Fruit fly (Drosophila melanogaster) whole organism, embryonic: ENCODE measurements around the gene enc.

Experiments
- Atf-2 ChIP-seq: fragments of 200-800 bp; sonication (Bioruptor generic); optimal IDR thresholded peaks from 2 replicates; lab custom pipeline; 2016; ENCODE audit warnings: missing biosample characterization, missing genetic modification characterization
- BtbVII ChIP-seq: fragments of 200-800 bp; sonication (Bioruptor generic); optimal IDR thresholded peaks from 3 replicates; lab custom pipeline; 2017; ENCODE audit warnings: missing biosample characterization, mild to moderate bottlenecking, missing genetic modification characterization
- CG10274 ChIP-seq: fragments of 200-800 bp; sonication (Bioruptor generic); optimal IDR thresholded peaks from 3 replicates; lab custom pipeline; 2017; ENCODE audit warnings: missing biosample characterization, mild to moderate bottlenecking, missing genetic modification characterization
- CG10462 ChIP-seq: fragments of 200-800 bp; sonication (Bioruptor generic); optimal IDR thresholded peaks from 2 replicates; lab custom pipeline; 2016; ENCODE audit warnings: missing biosample characterization, missing genetic modification characterization
- CG12071 ChIP-seq: fragments of 200-800 bp; sonication (Bioruptor generic); optimal IDR thresholded peaks from 3 replicates; lab custom pipeline; 2018; ENCODE audit warnings: missing biosample characterization, mild to moderate bottlenecking, missing genetic modification characterization
- CG12769 ChIP-seq: fragments of 200-800 bp; sonication (Bioruptor generic); optimal IDR thresholded peaks from 2 replicates; lab custom pipeline; 2019; ENCODE audit warnings: missing biosample characterization, mild to moderate bottlenecking, missing genetic modification characterization, moderate library complexity
- CG14014 ChIP-seq: fragments of 200-800 bp; sonication (Bioruptor generic); IDR thresholded peaks from 2 replicates; pipeline ENCODE4 v1.3.6; 2022; ENCODE audit warnings: missing biosample characterization, missing genetic modification characterization
- CG17802 ChIP-seq: fragments of 200-800 bp; sonication (Bioruptor generic); optimal IDR thresholded peaks from 2 replicates; lab custom pipeline; 2018; ENCODE audit warnings: missing biosample characterization, mild to moderate bottlenecking, missing genetic modification characterization, moderate library complexity
- CG17912 ChIP-seq: fragments of 200-800 bp; sonication (Bioruptor generic); optimal IDR thresholded peaks from 2 replicates; lab custom pipeline; 2018; ENCODE audit warnings: missing biosample characterization, mild to moderate bottlenecking, missing genetic modification characterization
- CG2202 ChIP-seq: fragments of 200-800 bp; sonication (Bioruptor generic); optimal IDR thresholded peaks from 2 replicates; lab custom pipeline; 2018; ENCODE audit warnings: missing biosample characterization, mild to moderate bottlenecking, missing genetic modification characterization
- CG3065 ChIP-seq: fragments of 200-800 bp; sonication (Bioruptor generic); optimal IDR thresholded peaks from 2 replicates; lab custom pipeline; 2016; ENCODE audit warnings: missing biosample characterization, missing genetic modification characterization
- CG32767 ChIP-seq: fragments of 200-800 bp; sonication (Bioruptor generic); IDR thresholded peaks from 2 replicates; pipeline ENCODE4 v1.3.6; 2022; ENCODE audit warnings: missing biosample characterization, missing genetic modification characterization
- CG32772 ChIP-seq: fragments of 200-800 bp; sonication (Bioruptor generic); IDR thresholded peaks from 2 replicates; pipeline ENCODE4 v1.3.6; 2022; ENCODE audit warnings: missing biosample characterization, missing genetic modification characterization
- CG3847 ChIP-seq: fragments of 200-800 bp; sonication (Bioruptor generic); IDR thresholded peaks from 2 replicates; pipeline ENCODE4 v1.3.6; 2022; ENCODE audit warnings: missing biosample characterization, missing genetic modification characterization
- CG42726 ChIP-seq: fragments of 200-800 bp; sonication (Bioruptor generic); IDR thresholded peaks from 2 replicates; pipeline ENCODE4 v1.3.6; 2022; ENCODE audit warnings: missing biosample characterization, missing genetic modification characterization; ENCODE audit not compliant: partially characterized antibody
- CG43689 ChIP-seq: fragments of 200-800 bp; sonication (Bioruptor generic); IDR thresholded peaks from 2 replicates; pipeline ENCODE4 v1.3.6; 2022; ENCODE audit warnings: missing biosample characterization, missing genetic modification characterization
- CG7372 ChIP-seq: fragments of 200-800 bp; sonication (Bioruptor generic); IDR thresholded peaks from 2 replicates; pipeline ENCODE4 v1.3.6; 2022; ENCODE audit warnings: missing biosample characterization, missing genetic modification characterization
- CG8089 ChIP-seq: fragments of 200-800 bp; sonication (Bioruptor generic); optimal IDR thresholded peaks from 3 replicates; lab custom pipeline; 2016; ENCODE audit warnings: missing biosample characterization, missing genetic modification characterization
- CG8281 ChIP-seq: fragments of 200-800 bp; sonication (Bioruptor generic); optimal IDR thresholded peaks from 2 replicates; lab custom pipeline; 2018; ENCODE audit warnings: missing biosample characterization, mild to moderate bottlenecking, missing genetic modification characterization, moderate library complexity
- CG8765 ChIP-seq: fragments of 200-800 bp; sonication (Bioruptor generic); IDR thresholded peaks from 2 replicates; pipeline ENCODE4 v1.3.6; 2022; ENCODE audit warnings: missing biosample characterization, missing genetic modification characterization
- Dll ChIP-seq: fragments of 200-800 bp; sonication (Bioruptor generic); IDR thresholded peaks from 4 replicates; pipeline ENCODE4 v1.3.6; 2022; ENCODE audit warnings: missing biosample characterization, missing genetic modification characterization; ENCODE audit not compliant: partially characterized antibody
- Dp ChIP-seq: fragments of 200-800 bp; sonication (Bioruptor generic); optimal IDR thresholded peaks from 2 replicates; lab custom pipeline; 2018; ENCODE audit warnings: missing biosample characterization, mild to moderate bottlenecking, missing genetic modification characterization, moderate library complexity
- E2f1 ChIP-seq: fragments of 200-800 bp; sonication (Bioruptor generic); IDR thresholded peaks from 2 replicates; pipeline ENCODE4 v1.3.6; 2022; ENCODE audit warnings: missing biosample characterization, missing genetic modification characterization
- H2.0 ChIP-seq: fragments of 200-800 bp; sonication (Bioruptor generic); IDR thresholded peaks from 2 replicates; pipeline ENCODE4 v1.3.6; 2022; ENCODE audit warnings: missing biosample characterization, missing genetic modification characterization
- Max ChIP-seq: fragments of 200-800 bp; sonication (Bioruptor generic); optimal IDR thresholded peaks from 2 replicates; lab custom pipeline; 2016; ENCODE audit warnings: missing biosample characterization, mild to moderate bottlenecking, missing genetic modification characterization
- Neu2 ChIP-seq: fragments of 200-800 bp; sonication (Bioruptor generic); optimal IDR thresholded peaks from 3 replicates; lab custom pipeline; 2016; ENCODE audit warnings: missing biosample characterization, missing genetic modification characterization, borderline replicate concordance
- Poxn ChIP-seq: fragments of 200-800 bp; sonication (Bioruptor generic); IDR thresholded peaks from 2 replicates; pipeline ENCODE4 v1.3.6; 2022; ENCODE audit warnings: missing biosample characterization, missing genetic modification characterization
- Sry-β ChIP-seq: fragments of 200-800 bp; sonication (Bioruptor generic); optimal IDR thresholded peaks from 2 replicates; lab custom pipeline; 2018; ENCODE audit warnings: missing biosample characterization, mild to moderate bottlenecking, missing genetic modification characterization, moderate library complexity
- Trl ChIP-seq, 3 experiments: fragments of >200 bp in 2 of 3; fragments of 200-800 bp in 1 of 3; sonication (Bioruptor generic) in 1 of 3; optimal IDR thresholded peaks; 2 replicates in 1 of 3; 3 replicates in 2 of 3; lab custom pipeline; 2016 to 2017; ENCODE audit warnings: missing biosample characterization in 1 of 3, missing genetic modification characterization in 1 of 3
- al ChIP-seq: fragments of 200-800 bp; sonication (Bioruptor generic); IDR thresholded peaks from 2 replicates; pipeline ENCODE4 v1.3.6; 2022; ENCODE audit warnings: missing biosample characterization, missing genetic modification characterization
- amos ChIP-seq: fragments of 200-800 bp; sonication (Bioruptor generic); IDR thresholded peaks from 2 replicates; pipeline ENCODE4 v1.3.6; 2022; ENCODE audit warnings: missing biosample characterization, missing genetic modification characterization; ENCODE audit not compliant: partially characterized antibody
- ara ChIP-seq: fragments of 200-800 bp; sonication (Bioruptor generic); IDR thresholded peaks from 2 replicates; pipeline ENCODE4 v1.3.6; 2022; ENCODE audit warnings: missing biosample characterization, missing genetic modification characterization
- bab2 ChIP-seq: fragments of 200-800 bp; sonication (Bioruptor generic); optimal IDR thresholded peaks from 2 replicates; lab custom pipeline; 2016; ENCODE audit warnings: missing biosample characterization, missing genetic modification characterization
- cato ChIP-seq: fragments of 200-800 bp; sonication (Bioruptor generic); optimal IDR thresholded peaks from 2 replicates; lab custom pipeline; 2016; ENCODE audit warnings: missing biosample characterization, missing genetic modification characterization, borderline replicate concordance
- emc ChIP-seq: fragments of 200-800 bp; sonication (Bioruptor generic); optimal IDR thresholded peaks from 2 replicates; lab custom pipeline; 2016; ENCODE audit warnings: missing biosample characterization, missing genetic modification characterization
- fd64A ChIP-seq: fragments of 200-800 bp; sonication (Bioruptor generic); optimal IDR thresholded peaks from 3 replicates; lab custom pipeline; 2018; ENCODE audit warnings: missing biosample characterization, mild to moderate bottlenecking, missing genetic modification characterization
- grau ChIP-seq: fragments of 200-800 bp; optimal IDR thresholded peaks from 3 replicates; lab custom pipeline; 2019; ENCODE audit warnings: missing biosample characterization, mild to moderate bottlenecking, missing genetic modification characterization, moderate library complexity
- gsb-n ChIP-seq: fragments of 200-800 bp; sonication (Bioruptor generic); optimal IDR thresholded peaks from 3 replicates; lab custom pipeline; 2018; ENCODE audit warnings: missing biosample characterization, mild to moderate bottlenecking, missing genetic modification characterization
- gt ChIP-seq: fragments of 200-800 bp; sonication (Bioruptor generic); IDR thresholded peaks from 2 replicates; pipeline ENCODE4 v1.3.6; 2022; ENCODE audit warnings: missing biosample characterization, missing genetic modification characterization
- h ChIP-seq: fragments of >200 bp; optimal IDR thresholded peaks from 2 replicates; lab custom pipeline; 2017
- ham ChIP-seq: fragments of 200-800 bp; sonication (Bioruptor generic); IDR thresholded peaks from 2 replicates; pipeline ENCODE4 v1.3.6; 2022; ENCODE audit warnings: missing biosample characterization, missing genetic modification characterization
- jing ChIP-seq: fragments of 200-800 bp; sonication (Bioruptor generic); optimal IDR thresholded peaks from 2 replicates; lab custom pipeline; 2018; ENCODE audit warnings: missing biosample characterization, mild to moderate bottlenecking, missing genetic modification characterization
- kah ChIP-seq: fragments of 200-800 bp; sonication (Bioruptor generic); optimal IDR thresholded peaks from 2 replicates; lab custom pipeline; 2018; ENCODE audit warnings: missing biosample characterization, mild to moderate bottlenecking, missing genetic modification characterization
- lbe ChIP-seq: fragments of 200-800 bp; sonication (Bioruptor generic); optimal IDR thresholded peaks from 2 replicates; lab custom pipeline; 2016; ENCODE audit warnings: missing biosample characterization, mild to moderate bottlenecking, missing genetic modification characterization
- mam ChIP-seq: fragments of 200-800 bp; sonication (Bioruptor generic); optimal IDR thresholded peaks from 3 replicates; lab custom pipeline; 2016; ENCODE audit warnings: missing biosample characterization, missing genetic modification characterization
- nau ChIP-seq: fragments of 200-800 bp; sonication (Bioruptor generic); optimal IDR thresholded peaks from 3 replicates; lab custom pipeline; 2017; ENCODE audit warnings: missing biosample characterization, mild to moderate bottlenecking, missing genetic modification characterization, missing genetic modification reagents
- pho ChIP-seq: fragments of 200-800 bp; sonication (Bioruptor generic); optimal IDR thresholded peaks from 2 replicates; lab custom pipeline; 2016; ENCODE audit warnings: missing biosample characterization, missing genetic modification characterization
- slou ChIP-seq: fragments of 200-800 bp; sonication (Bioruptor generic); optimal IDR thresholded peaks from 3 replicates; lab custom pipeline; 2016; ENCODE audit warnings: missing biosample characterization, missing genetic modification characterization
- trem ChIP-seq: fragments of 200-800 bp; optimal IDR thresholded peaks from 3 replicates; lab custom pipeline; 2019; ENCODE audit warnings: missing biosample characterization, mild to moderate bottlenecking, missing genetic modification characterization, moderate library complexity
- tx ChIP-seq: fragments of 200-800 bp; sonication (Bioruptor generic); optimal IDR thresholded peaks from 2 replicates; lab custom pipeline; 2016; ENCODE audit warnings: missing biosample characterization, missing genetic modification characterization
- wor ChIP-seq: fragments of 200-800 bp; sonication (Bioruptor generic); IDR thresholded peaks from 2 replicates; pipeline ENCODE4 v1.3.6; 2022; ENCODE audit warnings: missing biosample characterization, missing genetic modification characterization

Gene enc

dm6 chr3L:3787595-3788151 lies 30.8 kb upstream of the enc start (continued):
- TF ChIP-seq al (GFP tag; lab: Robert Waterston, UW) (no peak), Max (no peak), jing (GFP tag; lab: Kevin White, UChicago) (no peak), CG8281 (tag; lab: Kevin White, UChicago) (no peak), CG17802 (tag; lab: Kevin White, UChicago) (no peak), Trl (optimal IDR thresholded peaks at IDR 0.05; lab: Kevin White, UChicago) (peak in 1 of 2 experiments; percentile 28), Trl (GFP tag; optimal IDR thresholded peaks at IDR 0.05; lab: Kevin White, UChicago) (no peak), CG10274 (GFP tag; lab: Kevin White, UChicago) (no peak), CG10462 (GFP tag; lab: Kevin White, UChicago) (no peak), ham (no peak), mam (no peak), CG3065 (GFP tag; lab: Kevin White, UChicago) (no peak), Sry-β (peak; percentile 45), trem (tag; lab: Kevin White, UChicago) (peak; percentile 55), CG17912 (GFP tag; lab: Kevin White, UChicago) (peak; percentile 67), CG32767 (GFP tag; lab: Robert Waterston, UW) (no peak), cato (no peak), BtbVII (GFP tag; lab: Kevin White, UChicago) (no peak), CG43689 (GFP tag; lab: Robert Waterston, UW) (no peak), Dp (GFP tag; lab: Kevin White, UChicago) (peak; percentile 89), Poxn (GFP tag; lab: Robert Waterston, UW) (no peak), slou (no peak), bab2 (no peak), CG42726 (peak; percentile 81), CG2202 (tag; lab: Kevin White, UChicago) (peak; percentile 33), wor (GFP tag; lab: Robert Waterston, UW) (no peak), CG3847 (GFP tag; lab: Robert Waterston, UW) (peak; percentile 67), CG8765 (GFP tag; lab: Robert Waterston, UW) (no peak), gt (no peak), fd64A (GFP tag; lab: Kevin White, UChicago) (no peak), CG12071 (GFP tag; lab: Kevin White, UChicago) (no peak), Neu2 (GFP tag; lab: Kevin White, UChicago) (no peak), emc (GFP tag; lab: Kevin White, UChicago) (no peak), CG14014 (GFP tag; lab: Robert Waterston, UW) (no peak; the same call in 1 of the 2 replicates), h (lab: Kevin White, UChicago) (no peak), grau (tag; lab: Kevin White, UChicago) (peak; percentile 50), lbe (no peak), CG7372 (GFP tag; lab: Robert Waterston, UW) (no peak), CG32772 (GFP tag; lab: Robert Waterston, UW) (0 out of 2 replicates have a peak, but pooled peaks have one; percentile 22), nau (peak; percentile 38), Dll (GFP tag; lab: Robert Waterston, UW) (0 out of 4 replicates have a peak, but pooled peaks have one; percentile 46), gsb-n (tag; lab: Kevin White, UChicago) (peak; percentile 24), pho (GFP tag; lab: Kevin White, UChicago) (no peak), E2f1 (GFP tag; lab: Robert Waterston, UW) (no peak), tx (no peak), CG8089 (GFP tag; lab: Kevin White, UChicago) (no peak), CG12769 (tag; lab: Kevin White, UChicago) (peak; percentile 40), amos (GFP tag; lab: Robert Waterston, UW) (peak; percentile 55; the same call in 1 of the 2 replicates), H2.0 (no peak), ara (GFP tag; lab: Robert Waterston, UW) (no peak), Atf-2 (no peak), kah (peak; percentile 21)
